Fruit fly (Drosophila melanogaster) whole organism, embryonic: Measurements from ENCODE around the gene CG9733.

ENCODE experiments used
- Ada2b ChIP-seq: fragments of 200-800 bp; sonication (Bioruptor generic); IDR thresholded peaks from 2 replicates; pipeline ENCODE4 v1.3.6; 2022; ENCODE audit warnings: missing biosample characterization, missing genetic modification characterization
- Atf3 ChIP-seq: fragments of 200-800 bp; sonication (Bioruptor generic); optimal IDR thresholded peaks from 3 replicates; lab custom pipeline; 2016; ENCODE audit warnings: missing biosample characterization, missing genetic modification characterization
- CG10274 ChIP-seq: fragments of 200-800 bp; sonication (Bioruptor generic); optimal IDR thresholded peaks from 3 replicates; lab custom pipeline; 2017; ENCODE audit warnings: missing biosample characterization, mild to moderate bottlenecking, missing genetic modification characterization
- CG10979 ChIP-seq: fragments of 200-800 bp; sonication (Bioruptor generic); optimal IDR thresholded peaks from 2 replicates; lab custom pipeline; 2018; ENCODE audit warnings: missing biosample characterization, mild to moderate bottlenecking, missing genetic modification characterization, moderate library complexity
- CG11696 ChIP-seq: fragments of 200-800 bp; sonication (Bioruptor generic); IDR thresholded peaks from 2 replicates; pipeline ENCODE4 v1.3.6; 2022; ENCODE audit warnings: missing biosample characterization, missing genetic modification characterization
- CG12104 ChIP-seq: fragments of 200-800 bp; sonication (Bioruptor generic); optimal IDR thresholded peaks from 3 replicates; lab custom pipeline; 2016; ENCODE audit warnings: missing biosample characterization, missing genetic modification characterization
- CG12391 ChIP-seq: fragments of 200-800 bp; sonication (Bioruptor generic); optimal IDR thresholded peaks from 3 replicates; lab custom pipeline; 2018; ENCODE audit warnings: missing biosample characterization, mild to moderate bottlenecking, missing genetic modification characterization, moderate library complexity
- CG14965 ChIP-seq: fragments of 200-800 bp; sonication (Bioruptor generic); optimal IDR thresholded peaks from 2 replicates; lab custom pipeline; 2016; ENCODE audit warnings: missing biosample characterization, missing genetic modification characterization, borderline replicate concordance
- CG15696 ChIP-seq: fragments of 200-800 bp; sonication (Bioruptor generic); optimal IDR thresholded peaks from 2 replicates; lab custom pipeline; 2019; ENCODE audit warnings: missing biosample characterization, mild to moderate bottlenecking, missing genetic modification characterization, moderate library complexity
- CG16813 ChIP-seq: fragments of 200-800 bp; sonication (Bioruptor generic); IDR thresholded peaks from 3 replicates; pipeline ENCODE4 v1.3.6; 2022; ENCODE audit warnings: missing biosample characterization, missing genetic modification characterization; ENCODE audit not compliant: partially characterized antibody
- CG17802 ChIP-seq: fragments of 200-800 bp; sonication (Bioruptor generic); optimal IDR thresholded peaks from 2 replicates; lab custom pipeline; 2018; ENCODE audit warnings: missing biosample characterization, mild to moderate bottlenecking, missing genetic modification characterization, moderate library complexity
- CG18262 ChIP-seq: fragments of 200-800 bp; optimal IDR thresholded peaks from 3 replicates; lab custom pipeline; 2019; ENCODE audit warnings: missing biosample characterization, mild to moderate bottlenecking, missing genetic modification characterization, moderate library complexity
- CG18764 ChIP-seq: fragments of 200-800 bp; sonication (Bioruptor generic); optimal IDR thresholded peaks from 3 replicates; lab custom pipeline; 2016; ENCODE audit warnings: missing biosample characterization, missing genetic modification characterization
- CG2120 ChIP-seq: fragments of 200-800 bp; sonication (Bioruptor generic); optimal IDR thresholded peaks from 3 replicates; lab custom pipeline; 2016; ENCODE audit warnings: missing biosample characterization, missing genetic modification characterization
- CG2199 ChIP-seq: fragments of 200-800 bp; sonication (Bioruptor generic); IDR thresholded peaks from 3 replicates; pipeline ENCODE4 v1.3.6; 2022; ENCODE audit warnings: missing biosample characterization, missing genetic modification characterization
- CG30403 ChIP-seq: fragments of 200-800 bp; sonication (Bioruptor generic); optimal IDR thresholded peaks from 3 replicates; lab custom pipeline; 2016; ENCODE audit warnings: missing biosample characterization, missing genetic modification characterization
- CG31441 ChIP-seq: fragments of 200-800 bp; sonication (Bioruptor generic); IDR thresholded peaks from 2 replicates; pipeline ENCODE4 v1.3.6; 2022; ENCODE audit warnings: missing biosample characterization, missing genetic modification characterization
- CG32532 ChIP-seq: fragments of 200-800 bp; sonication (Bioruptor generic); IDR thresholded peaks from 2 replicates; pipeline ENCODE4 v1.3.6; 2022; ENCODE audit warnings: missing biosample characterization, missing genetic modification characterization
- CG32772 ChIP-seq: fragments of 200-800 bp; sonication (Bioruptor generic); IDR thresholded peaks from 2 replicates; pipeline ENCODE4 v1.3.6; 2022; ENCODE audit warnings: missing biosample characterization, missing genetic modification characterization
- CG34422 ChIP-seq: fragments of 200-800 bp; sonication (Bioruptor generic); IDR thresholded peaks from 3 replicates; pipeline ENCODE4 v1.3.6; 2022; ENCODE audit warnings: missing biosample characterization, missing genetic modification characterization
- CG4360 ChIP-seq: fragments of 200-800 bp; sonication (Bioruptor generic); IDR thresholded peaks from 2 replicates; pipeline ENCODE4 v1.3.6; 2022; ENCODE audit warnings: missing biosample characterization, missing genetic modification characterization
- CG6765 ChIP-seq: fragments of 200-800 bp; sonication (Bioruptor generic); optimal IDR thresholded peaks from 3 replicates; lab custom pipeline; 2017; ENCODE audit warnings: missing biosample characterization, mild to moderate bottlenecking, missing genetic modification characterization
- Deaf1 ChIP-seq: fragments of 200-800 bp; optimal IDR thresholded peaks from 3 replicates; lab custom pipeline; 2019; ENCODE audit warnings: missing biosample characterization, mild to moderate bottlenecking, missing genetic modification characterization, moderate library complexity
- Fer1 ChIP-seq: fragments of 200-800 bp; sonication (Bioruptor generic); optimal IDR thresholded peaks from 2 replicates; lab custom pipeline; 2017; ENCODE audit warnings: missing biosample characterization, mild to moderate bottlenecking, missing genetic modification characterization
- Hey ChIP-seq: fragments of 200-800 bp; sonication (Bioruptor generic); optimal IDR thresholded peaks from 3 replicates; lab custom pipeline; 2018; ENCODE audit warnings: missing biosample characterization, mild to moderate bottlenecking, missing genetic modification characterization
- Hsf ChIP-seq: fragments of 200-800 bp; sonication (Bioruptor generic); optimal IDR thresholded peaks from 3 replicates; lab custom pipeline; 2016; ENCODE audit warnings: missing biosample characterization, missing genetic modification characterization
- Med ChIP-seq: fragments of 200-800 bp; sonication (Bioruptor generic); peaks from one replicate; lab custom pipeline; 2016; ENCODE audit warnings: missing biosample characterization, missing genetic modification characterization, mild to moderate bottlenecking, inconsistent platforms, moderate library complexity
- NC2β ChIP-seq: fragments of 200-800 bp; sonication (Bioruptor generic); optimal IDR thresholded peaks from 2 replicates; lab custom pipeline; 2016; ENCODE audit warnings: missing biosample characterization, missing genetic modification characterization
- Pdp1 ChIP-seq, 2 experiments: fragments of 200-800 bp; sonication (Bioruptor generic); optimal IDR thresholded peaks; 3 replicates each; lab custom pipeline; 2016; ENCODE audit warnings: missing biosample characterization in 2 of 2, missing genetic modification characterization in 2 of 2, mild to moderate bottlenecking in 1 of 2, moderate library complexity in 1 of 2
- Ptx1 ChIP-seq: fragments of 200-800 bp; sonication (Bioruptor generic); IDR thresholded peaks from 2 replicates; pipeline ENCODE4 v1.3.6; 2022; ENCODE audit warnings: missing biosample characterization, missing genetic modification characterization
- Ravus ChIP-seq: fragments of 200-800 bp; sonication (Bioruptor generic); IDR thresholded peaks from 2 replicates; pipeline ENCODE4 v1.3.6; 2022; ENCODE audit warnings: missing biosample characterization, missing genetic modification characterization
- Vsx1 ChIP-seq: fragments of 200-800 bp; sonication (Bioruptor generic); optimal IDR thresholded peaks from 2 replicates; lab custom pipeline; 2017; ENCODE audit warnings: missing biosample characterization, mild to moderate bottlenecking, missing genetic modification characterization, missing genetic modification reagents
- ac ChIP-seq: fragments of 200-800 bp; sonication (Bioruptor generic); optimal IDR thresholded peaks from 3 replicates; lab custom pipeline; 2017; ENCODE audit warnings: missing biosample characterization, mild to moderate bottlenecking, missing genetic modification characterization
- br ChIP-seq: fragments of >200 bp; optimal IDR thresholded peaks from 2 replicates; lab custom pipeline; 2017
- crol ChIP-seq: fragments of 200-800 bp; sonication (Bioruptor generic); IDR thresholded peaks from 2 replicates; pipeline ENCODE4 v1.3.6; 2022; ENCODE audit warnings: missing biosample characterization, missing genetic modification characterization
- danr ChIP-seq: fragments of 200-800 bp; sonication (Bioruptor generic); IDR thresholded peaks from 2 replicates; pipeline ENCODE4 v1.3.6; 2022; ENCODE audit warnings: missing biosample characterization, missing genetic modification characterization
- dimm ChIP-seq: fragments of 200-800 bp; sonication (Bioruptor generic); IDR thresholded peaks from 2 replicates; pipeline ENCODE4 v1.3.6; 2022; ENCODE audit warnings: missing biosample characterization, missing genetic modification characterization
- dm ChIP-seq: fragments of 200-800 bp; sonication (Bioruptor generic); optimal IDR thresholded peaks from 3 replicates; lab custom pipeline; 2016; ENCODE audit warnings: missing biosample characterization, missing genetic modification characterization
- dmrt99B ChIP-seq: fragments of 200-800 bp; sonication (Bioruptor generic); optimal IDR thresholded peaks from 2 replicates; lab custom pipeline; 2018; ENCODE audit warnings: missing biosample characterization, mild to moderate bottlenecking, missing genetic modification characterization, moderate library complexity
- gsb-n ChIP-seq: fragments of 200-800 bp; sonication (Bioruptor generic); optimal IDR thresholded peaks from 3 replicates; lab custom pipeline; 2018; ENCODE audit warnings: missing biosample characterization, mild to moderate bottlenecking, missing genetic modification characterization
- knrl ChIP-seq: fragments of 200-800 bp; sonication (Bioruptor generic); IDR thresholded peaks from 3 replicates; pipeline ENCODE4 v1.3.6; 2022; ENCODE audit warnings: missing biosample characterization, missing genetic modification characterization; ENCODE audit not compliant: partially characterized antibody
- p53 ChIP-seq: fragments of 200-800 bp; sonication (Bioruptor generic); optimal IDR thresholded peaks from 2 replicates; lab custom pipeline; 2016; ENCODE audit warnings: missing biosample characterization, missing genetic modification characterization
- pfk ChIP-seq: fragments of 200-800 bp; sonication (Bioruptor generic); optimal IDR thresholded peaks from 2 replicates; lab custom pipeline; 2018; ENCODE audit warnings: missing biosample characterization, mild to moderate bottlenecking, missing genetic modification characterization, moderate library complexity
- prd ChIP-seq, 3 experiments: fragments of >200 bp in 2 of 3; fragments of 200-800 bp in 1 of 3; sonication (Bioruptor generic) in 1 of 3; optimal IDR thresholded peaks in 2 of 3; IDR thresholded peaks in 1 of 3; 2 replicates in 2 of 3; 3 replicates in 1 of 3; pipeline versions ENCODE4 v1.3.6 to Lab custom; 2017 to 2022; ENCODE audit warnings: missing biosample characterization in 1 of 3, missing genetic modification characterization in 1 of 3
- ranshi ChIP-seq: fragments of 200-800 bp; sonication (Bioruptor generic); IDR thresholded peaks from 2 replicates; pipeline ENCODE4 v1.3.6; 2022; ENCODE audit warnings: missing biosample characterization, missing genetic modification characterization
- sob ChIP-seq: fragments of 200-800 bp; sonication (Bioruptor generic); IDR thresholded peaks from 2 replicates; pipeline ENCODE4 v1.3.6; 2022; ENCODE audit warnings: missing biosample characterization, missing genetic modification characterization
- sug ChIP-seq: fragments of 200-800 bp; optimal IDR thresholded peaks from 2 replicates; lab custom pipeline; 2019; ENCODE audit warnings: missing biosample characterization, mild to moderate bottlenecking, missing genetic modification characterization, moderate library complexity
- tup ChIP-seq: fragments of 200-800 bp; sonication (Bioruptor generic); optimal IDR thresholded peaks from 2 replicates; lab custom pipeline; 2016; ENCODE audit warnings: missing biosample characterization, mild to moderate bottlenecking, missing genetic modification characterization, moderate library complexity
- vnd ChIP-seq: fragments of 200-800 bp; sonication (Bioruptor generic); IDR thresholded peaks from 3 replicates; pipeline ENCODE4 v1.3.6; 2022; ENCODE audit warnings: missing biosample characterization, missing genetic modification characterization; ENCODE audit not compliant: partially characterized antibody

The CG9733 gene

dm6 chr3R:30204004-30204603, 42.4 kb downstream of the CG9733 start (continued):
- TF ChIP-seq Med (GFP tag; lab: Kevin White, UChicago) (peak; percentile 79), CG32532 (GFP tag; lab: Robert Waterston, UW) (no peak), Deaf1 (tag; lab: Kevin White, UChicago) (no peak), CG30403 (GFP tag; lab: Kevin White, UChicago) (no peak), CG31441 (GFP tag; lab: Robert Waterston, UW) (no peak), Hsf (GFP tag; lab: Kevin White, UChicago) (no peak), Atf3 (no peak), Vsx1 (GFP tag; lab: Kevin White, UChicago) (no peak), dm (GFP tag; lab: Kevin White, UChicago) (no peak), Ravus (no peak), ranshi (no peak), danr (GFP tag; lab: Robert Waterston, UW) (no peak), CG18764 (GFP tag; lab: Kevin White, UChicago) (no peak), Ada2b (GFP tag; lab: Robert Waterston, UW) (no peak), br (lab: Kevin White, UChicago) (no peak), CG6765 (GFP tag; lab: Kevin White, UChicago) (no peak), ac (GFP tag; lab: Kevin White, UChicago) (no peak), CG10274 (GFP tag; lab: Kevin White, UChicago) (no peak), dmrt99B (tag; lab: Kevin White, UChicago) (no peak), NC2β (GFP tag; lab: Kevin White, UChicago) (no peak), Fer1 (no peak), CG2199 (GFP tag; lab: Robert Waterston, UW) (peak; percentile 68; the same call in 1 of the 3 replicates), dimm (GFP tag; lab: Robert Waterston, UW) (no peak), CG2120 (GFP tag; lab: Kevin White, UChicago) (no peak), tup (GFP tag; lab: Kevin White, UChicago) (no peak), knrl (GFP tag; lab: Robert Waterston, UW) (no peak), Hey (no peak), Ptx1 (GFP tag; lab: Robert Waterston, UW) (no peak), CG4360 (0 out of 2 replicates have a peak, but pooled peaks have one; percentile 7), CG14965 (GFP tag; lab: Kevin White, UChicago) (no peak), prd (optimal IDR thresholded peaks at IDR 0.05; lab: Kevin White, UChicago) (no peak), prd (GFP tag; IDR thresholded peaks at IDR 0.05; lab: Robert Waterston, UW) (no peak), sug (tag; lab: Kevin White, UChicago) (peak; percentile 65), sob (GFP tag; lab: Robert Waterston, UW) (no peak), CG32772 (GFP tag; lab: Robert Waterston, UW) (no peak), gsb-n (tag; lab: Kevin White, UChicago) (no peak), CG12104 (no peak), crol (GFP tag; lab: Robert Waterston, UW) (peak; percentile 45; the same call in 1 of the 2 replicates)

DNA sequence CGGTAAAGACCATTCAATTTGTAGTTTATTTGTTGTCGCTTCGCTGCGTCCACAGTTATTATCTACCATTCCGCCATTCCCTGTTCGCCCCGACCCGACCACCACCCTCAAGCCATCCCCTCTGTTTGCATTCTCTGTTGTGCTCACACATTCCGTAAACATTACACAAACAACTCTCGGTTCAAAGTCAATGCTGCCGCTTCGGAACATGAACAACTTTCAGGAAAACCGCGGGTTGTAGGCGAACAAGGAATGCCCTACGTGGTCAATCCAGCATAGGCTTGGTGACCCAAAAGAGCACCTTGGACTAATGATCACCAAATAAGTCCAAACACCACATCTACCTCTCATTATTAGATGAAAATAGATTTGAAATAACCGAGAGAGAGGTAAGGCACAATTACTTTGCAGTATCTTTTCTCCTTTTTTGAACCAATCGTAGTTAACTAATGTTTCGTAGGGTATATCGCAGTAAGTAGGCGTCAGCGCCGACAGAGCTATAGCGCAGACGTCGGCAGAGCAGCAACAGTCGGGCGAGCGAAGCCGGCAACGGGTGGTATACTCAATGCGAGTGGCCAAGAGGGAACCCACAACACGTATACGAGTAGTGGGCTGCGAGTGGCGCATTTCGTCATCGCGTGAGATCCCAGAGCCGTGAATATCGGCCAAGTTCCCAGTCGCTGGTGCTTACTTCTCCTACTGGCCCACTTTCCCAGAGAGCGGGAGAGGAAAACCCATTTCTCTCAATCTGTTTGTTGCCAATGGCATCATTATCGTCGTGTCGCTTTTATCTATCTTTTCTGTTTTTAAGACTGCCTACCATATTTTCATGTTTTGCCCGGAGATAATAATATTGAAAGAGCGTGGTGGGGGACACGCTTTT, 43.2 kb downstream of the CG9733 start:
- TF ChIP-seq pfk (GFP tag; lab: Kevin White, UChicago) (no peak), CG17802 (tag; lab: Kevin White, UChicago) (peak; percentile 87), Pdp1 (GFP tag; optimal IDR thresholded peaks at IDR 0.05; lab: Kevin White, UChicago) (peak; percentile 97 to 98), CG10979 (tag; lab: Kevin White, UChicago) (peak; percentile 97), CG11696 (GFP tag; lab: Robert Waterston, UW) (peak; percentile 75), CG34422 (GFP tag; lab: Robert Waterston, UW) (peak; percentile 94), p53 (peak; percentile 95), CG16813 (GFP tag; lab: Robert Waterston, UW) (no peak), CG15696 (tag; lab: Kevin White, UChicago) (peak; percentile 80), CG12391 (tag; lab: Kevin White, UChicago) (peak; percentile 91), vnd (GFP tag; lab: Robert Waterston, UW) (no peak), CG18262 (peak; percentile 94)
